Fruit fly (Drosophila melanogaster): ENCODE measurements around the gene Srp72.

Srp72 gene

dm6 chr3R:20550632-20551486 lies 37.7 kb upstream of the Srp72 start (continued):
- TF ChIP-seq fru (optimal IDR thresholded peaks at IDR 0.05) = no peak
- no peak for TF ChIP-seq CG31224 (GFP tag; IDR thresholded peaks at IDR 0.05)
- TF ChIP-seq PHDP (tag; optimal IDR thresholded peaks at IDR 0.05) = peak; percentile 80
- peak; percentile 50 for TF ChIP-seq Lhr (GFP tag; optimal IDR thresholded peaks at IDR 0.05)
- peak; percentile 77 for TF ChIP-seq CG6765 (GFP tag; optimal IDR thresholded peaks at IDR 0.05)
- peak; percentile 60; the same call in 2 of the 3 replicates for TF ChIP-seq zfh1 (GFP tag; IDR thresholded peaks at IDR 0.05)
- TF ChIP-seq pnt (GFP tag; optimal IDR thresholded peaks at IDR 0.05) = peak; percentile 30
- no peak for TF ChIP-seq Ssrp (tag; optimal IDR thresholded peaks at IDR 0.05)
- no peak for TF ChIP-seq ind (GFP tag; optimal IDR thresholded peaks at IDR 0.05)
- TF ChIP-seq CG16815 (GFP tag; optimal IDR thresholded peaks at IDR 0.05) = no peak
- peak; percentile 41 for TF ChIP-seq fd3F (GFP tag; optimal IDR thresholded peaks at IDR 0.05)
- peak; percentile 74 for TF ChIP-seq CG17385 (GFP tag; optimal IDR thresholded peaks at IDR 0.05)
- no peak for TF ChIP-seq Hr78 (GFP tag; optimal IDR thresholded peaks at IDR 0.05)
- peak; percentile 52; the same call in 1 of the 2 replicates for TF ChIP-seq CG17328 (GFP tag; IDR thresholded peaks at IDR 0.05)
- TF ChIP-seq CG13296 (GFP tag; optimal IDR thresholded peaks at IDR 0.05) = peak; percentile 86
- peak; percentile 57 for TF ChIP-seq CG11398 (GFP tag; optimal IDR thresholded peaks at IDR 0.05)
- TF ChIP-seq CG8281 (tag; optimal IDR thresholded peaks at IDR 0.05) = peak; percentile 48
- no peak for TF ChIP-seq emc (GFP tag; optimal IDR thresholded peaks at IDR 0.05)
- TF ChIP-seq mam (GFP tag; optimal IDR thresholded peaks at IDR 0.05) = no peak
- TF ChIP-seq CG13424 (tag; optimal IDR thresholded peaks at IDR 0.05) = peak; percentile 69
- TF ChIP-seq CG9797 (GFP tag; optimal IDR thresholded peaks at IDR 0.05) = peak; percentile 28
- TF ChIP-seq Doc2 (GFP tag; IDR thresholded peaks at IDR 0.05) = no peak
- TF ChIP-seq wek (GFP tag; optimal IDR thresholded peaks at IDR 0.05) = peak; percentile 94
- no peak for TF ChIP-seq CG31388 (GFP tag; optimal IDR thresholded peaks at IDR 0.05)
- peak; percentile 19 for TF ChIP-seq Bdp1 (GFP tag; optimal IDR thresholded peaks at IDR 0.05)
- TF ChIP-seq en (GFP tag; optimal IDR thresholded peaks at IDR 0.05) = peak; percentile 3
- peak; percentile 49 for TF ChIP-seq CG18764 (GFP tag; optimal IDR thresholded peaks at IDR 0.05)
- no peak for TF ChIP-seq CG17361 (GFP tag; IDR thresholded peaks at IDR 0.05)
- TF ChIP-seq CG15601 (tag; optimal IDR thresholded peaks at IDR 0.05) = peak; percentile 89
- peak; percentile 81 for TF ChIP-seq CG8924 (tag; optimal IDR thresholded peaks at IDR 0.05)
- TF ChIP-seq B-H2 (GFP tag; optimal IDR thresholded peaks at IDR 0.05) = peak; percentile 86
- TF ChIP-seq vfl (GFP tag; optimal IDR thresholded peaks at IDR 0.05) = peak; percentile 38
- TF ChIP-seq CG17829 (tag; optimal IDR thresholded peaks at IDR 0.05) = no peak
- peak; percentile 53 for TF ChIP-seq Dp (GFP tag; optimal IDR thresholded peaks at IDR 0.05)
- no peak for TF ChIP-seq CG10366 (GFP tag; IDR thresholded peaks at IDR 0.05)
- TF ChIP-seq da (GFP tag; optimal IDR thresholded peaks at IDR 0.05) = peak; percentile 75
- TF ChIP-seq CG2875 (GFP tag; optimal IDR thresholded peaks at IDR 0.05) = peak; percentile 90
- TF ChIP-seq CG3847 (GFP tag; IDR thresholded peaks at IDR 0.05) = no peak
- peak; percentile 61; the same call in 2 of the 3 replicates for TF ChIP-seq otp (GFP tag; IDR thresholded peaks at IDR 0.05)
- peak; percentile 77 for TF ChIP-seq kah (GFP tag; optimal IDR thresholded peaks at IDR 0.05)
- TF ChIP-seq CG8478 (optimal IDR thresholded peaks at IDR 0.05) = no peak
- TF ChIP-seq lmd (GFP tag; IDR thresholded peaks at IDR 0.05) = no peak
- TF ChIP-seq CG2678 (tag; optimal IDR thresholded peaks at IDR 0.05) = peak; percentile 68
- peak; percentile 32 for TF ChIP-seq Dad (GFP tag; optimal IDR thresholded peaks at IDR 0.05)
- TF ChIP-seq sd (tag; optimal IDR thresholded peaks at IDR 0.05) = peak; percentile 49
- peak; percentile 91 for TF ChIP-seq HLH4C (GFP tag; IDR thresholded peaks at IDR 0.05; ENCODE audit: partially characterized antibody)
- no peak for TF ChIP-seq zfh2 (GFP tag; optimal IDR thresholded peaks at IDR 0.05)
- TF ChIP-seq ATbp (GFP tag; optimal IDR thresholded peaks at IDR 0.05) = peak; percentile 95
- TF ChIP-seq toy (GFP tag; IDR thresholded peaks at IDR 0.05) = no peak
- peak; percentile 78 for TF ChIP-seq CG6854 (GFP tag; optimal IDR thresholded peaks at IDR 0.05)
